Worm (Caenorhabditis elegans) whole organism, young adult: ENCODE measurements around the gene R04B5.5.

Experiments used
- B0019.2 ChIP-seq: fragments of 200-800 bp; sonication (Bioruptor generic); conservative IDR thresholded peaks from 2 replicates; pipeline ENCODE4 v1.3.6; 2022; ENCODE audit warnings: missing genetic modification reagents, missing genetic modification characterization, missing compliant biosample characterization
- B0261.1 ChIP-seq: sonication (generic microtip); optimal IDR thresholded peaks from 2 replicates; lab custom pipeline; 2016; ENCODE audit warnings: mild to moderate bottlenecking, missing genetic modification characterization, moderate library complexity, missing compliant biosample characterization
- C06A6.2 ChIP-seq: fragments of 200-800 bp; sonication (Bioruptor generic); conservative IDR thresholded peaks from 2 replicates; pipeline ENCODE4 v1.3.6; 2022; ENCODE audit warnings: missing genetic modification characterization, missing compliant biosample characterization
- F37B4.10 ChIP-seq: fragments of 200-800 bp; sonication (Bioruptor generic); IDR thresholded peaks from 2 replicates; pipeline ENCODE4 v1.3.6; 2022; ENCODE audit warnings: missing genetic modification characterization, missing compliant biosample characterization
- F49E8.2 ChIP-seq: sonication (generic microtip); optimal IDR thresholded peaks from 3 replicates; lab custom pipeline; 2017; ENCODE audit warnings: missing genetic modification characterization, mild to moderate bottlenecking, missing compliant biosample characterization, antibody characterized with exemption, moderate library complexity; ENCODE audit not compliant: insufficient read depth
- F52B5.7 ChIP-seq: sonication (generic microtip); optimal IDR thresholded peaks from 2 replicates; lab custom pipeline; 2016; ENCODE audit warnings: mild to moderate bottlenecking, missing genetic modification characterization, missing compliant biosample characterization
- Y53F4B.3 ChIP-seq: fragments of 200-800 bp; sonication (Bioruptor generic); IDR thresholded peaks from 2 replicates; pipeline ENCODE4 v1.3.6; 2022; ENCODE audit warnings: missing genetic modification reagents, missing genetic modification characterization, missing compliant biosample characterization
- Y53G8AR.9 ChIP-seq: fragments of 200-800 bp; sonication (Bioruptor generic); conservative IDR thresholded peaks from 2 replicates; pipeline ENCODE4 v1.3.6; 2022; ENCODE audit warnings: missing genetic modification reagents, missing genetic modification characterization, missing compliant biosample characterization
- Y56A3A.18 ChIP-seq: fragments of 200-800 bp; sonication (Bioruptor generic); IDR thresholded peaks from 2 replicates; pipeline ENCODE4 v1.3.6; 2022; ENCODE audit warnings: missing genetic modification reagents, missing genetic modification characterization, missing compliant biosample characterization
- Y79H2A.3 ChIP-seq: fragments of 200-800 bp; sonication (Bioruptor generic); conservative IDR thresholded peaks from 2 replicates; pipeline ENCODE4 v1.3.6; 2022; ENCODE audit warnings: missing genetic modification reagents, missing genetic modification characterization, missing compliant biosample characterization
- atf-7 ChIP-seq: sonication (generic microtip); optimal IDR thresholded peaks from 2 replicates; lab custom pipeline; 2017; ENCODE audit warnings: mild to moderate bottlenecking, missing genetic modification characterization, missing compliant biosample characterization
- athp-1 ChIP-seq: sonication (generic microtip); optimal IDR thresholded peaks from 2 replicates; lab custom pipeline; 2017; ENCODE audit warnings: mild to moderate bottlenecking, missing genetic modification characterization, missing compliant biosample characterization
- attf-5 ChIP-seq: fragments of 200-800 bp; sonication (Bioruptor generic); optimal IDR thresholded peaks from 2 replicates; lab custom pipeline; 2018; ENCODE audit warnings: mild to moderate bottlenecking, missing genetic modification characterization, missing compliant biosample characterization
- ceh-100 ChIP-seq: fragments of 200-800 bp; sonication (Bioruptor generic); IDR thresholded peaks from 2 replicates; pipeline ENCODE4 v1.3.6; 2022; ENCODE audit warnings: missing genetic modification reagents, missing genetic modification characterization, missing compliant biosample characterization
- ceh-27 ChIP-seq: fragments of 200-800 bp; sonication (Bioruptor generic); optimal IDR thresholded peaks from 2 replicates; lab custom pipeline; 2018; ENCODE audit warnings: mild to moderate bottlenecking, missing genetic modification characterization, moderate library complexity, missing compliant biosample characterization
- ceh-58 ChIP-seq: fragments of 200-800 bp; sonication (Bioruptor generic); IDR thresholded peaks from 2 replicates; pipeline ENCODE4 v1.3.6; 2022; ENCODE audit warnings: missing genetic modification characterization, missing compliant biosample characterization
- ceh-79 ChIP-seq: sonication (generic microtip); optimal IDR thresholded peaks from 2 replicates; lab custom pipeline; 2017; ENCODE audit warnings: mild to moderate bottlenecking, missing genetic modification characterization, missing compliant biosample characterization
- dox-1 ChIP-seq: fragments of 200-800 bp; sonication (Bioruptor generic); IDR thresholded peaks from 2 replicates; pipeline ENCODE4 v1.3.6; 2022; ENCODE audit warnings: missing genetic modification reagents, missing genetic modification characterization, missing compliant biosample characterization
- dpff-1 ChIP-seq: sonication (generic microtip); optimal IDR thresholded peaks from 2 replicates; lab custom pipeline; 2017; ENCODE audit warnings: mild to moderate bottlenecking, missing genetic modification characterization, missing compliant biosample characterization
- ets-4 ChIP-seq: fragments of 200-800 bp; sonication (Bioruptor generic); optimal IDR thresholded peaks from 2 replicates; lab custom pipeline; 2018; ENCODE audit warnings: mild to moderate bottlenecking, missing genetic modification characterization, missing compliant biosample characterization
- gei-17 ChIP-seq: fragments of 200-800 bp; sonication (Bioruptor generic); optimal IDR thresholded peaks from 2 replicates; lab custom pipeline; 2018; ENCODE audit warnings: mild to moderate bottlenecking, missing genetic modification characterization, missing compliant biosample characterization
- hlh-26 ChIP-seq: fragments of 200-800 bp; sonication (Bioruptor generic); conservative IDR thresholded peaks from 2 replicates; pipeline ENCODE4 v1.3.6; 2022; ENCODE audit warnings: missing genetic modification reagents, missing genetic modification characterization, missing compliant biosample characterization
- hrde-1 ChIP-seq: sonication (generic microtip); optimal IDR thresholded peaks from 2 replicates; lab custom pipeline; 2016; ENCODE audit warnings: missing genetic modification characterization, mild to moderate bottlenecking, missing compliant biosample characterization, moderate library complexity, missing genotype, missing genetic modification reagents, borderline replicate concordance
- lin-26 ChIP-seq: fragments of 200-800 bp; sonication (Bioruptor generic); IDR thresholded peaks from 2 replicates; pipeline ENCODE4 v1.3.6; 2022; ENCODE audit warnings: missing genetic modification reagents, missing genetic modification characterization, missing compliant biosample characterization
- lin-35 ChIP-seq, 3 experiments: fragments of 150-350 bp in 2 of 3; sonication (generic microtip) in 1 of 3; optimal IDR thresholded peaks; 2 replicates each; lab custom pipeline; 2014 to 2018; ENCODE audit warnings: missing biosample characterization in 3 of 3, missing genetic modification characterization in 3 of 3, missing genetic modification reagents in 3 of 3
- lin-40 ChIP-seq: sonication (generic microtip); optimal IDR thresholded peaks from 2 replicates; lab custom pipeline; 2016; ENCODE audit warnings: missing genetic modification characterization, mild to moderate bottlenecking, missing compliant biosample characterization, missing genotype, missing genetic modification reagents
- lin-54 ChIP-seq: fragments of 200-800 bp; sonication (Bioruptor generic); optimal IDR thresholded peaks from 2 replicates; lab custom pipeline; 2018; ENCODE audit warnings: mild to moderate bottlenecking, missing genetic modification characterization, missing compliant biosample characterization
- lir-1 ChIP-seq: fragments of 200-800 bp; sonication (Bioruptor generic); conservative IDR thresholded peaks from 2 replicates; pipeline ENCODE4 v1.3.6; 2022; ENCODE audit warnings: missing genetic modification reagents, missing genetic modification characterization, missing compliant biosample characterization
- lsl-1 ChIP-seq: fragments of 200-800 bp; sonication (Bioruptor generic); optimal IDR thresholded peaks from 2 replicates; lab custom pipeline; 2018; ENCODE audit warnings: mild to moderate bottlenecking, missing genetic modification characterization, moderate library complexity, missing compliant biosample characterization
- madf-3 ChIP-seq: fragments of 200-800 bp; sonication (Bioruptor generic); IDR thresholded peaks from 2 replicates; pipeline ENCODE4 v1.3.6; 2022; ENCODE audit warnings: missing genetic modification reagents, missing genetic modification characterization, missing compliant biosample characterization
- madf-6 ChIP-seq: fragments of 200-800 bp; sonication (Bioruptor generic); IDR thresholded peaks from 2 replicates; pipeline ENCODE4 v1.3.6; 2022; ENCODE audit warnings: missing genetic modification reagents, missing genetic modification characterization, missing compliant biosample characterization
- nfya-1 ChIP-seq: sonication (generic microtip); optimal IDR thresholded peaks from 2 replicates; lab custom pipeline; 2017; ENCODE audit warnings: antibody characterized with exemption, missing compliant biosample characterization, missing genetic modification characterization, borderline replicate concordance; ENCODE audit not compliant: insufficient read depth
- nhr-27 ChIP-seq: fragments of 200-800 bp; sonication (Bioruptor generic); optimal IDR thresholded peaks from 2 replicates; lab custom pipeline; 2018; ENCODE audit warnings: mild to moderate bottlenecking, missing genetic modification characterization, moderate library complexity, missing compliant biosample characterization
- nhr-80 ChIP-seq: sonication (generic microtip); optimal IDR thresholded peaks from 2 replicates; lab custom pipeline; 2016; ENCODE audit warnings: missing genetic modification characterization, missing compliant biosample characterization
- rcor-1 ChIP-seq: fragments of 200-800 bp; sonication (Bioruptor generic); IDR thresholded peaks from 2 replicates; pipeline ENCODE4 v1.3.6; 2022; ENCODE audit warnings: missing genetic modification reagents, missing genetic modification characterization, missing compliant biosample characterization
- rec-8 ChIP-seq, 2 experiments: sonication (generic microtip); optimal IDR thresholded peaks; 2 replicates each; lab custom pipeline; 2016; ENCODE audit warnings: mild to moderate bottlenecking in 2 of 2, missing genetic modification characterization in 2 of 2, missing genetic modification reagents in 2 of 2, missing genotype in 2 of 2, missing biosample characterization in 1 of 2, missing compliant biosample characterization in 1 of 2, moderate library complexity in 1 of 2
- rpc-1 ChIP-seq, 2 experiments: fragments of 150-350 bp in 1 of 2; sonication (generic microtip) in 1 of 2; optimal IDR thresholded peaks; 2 replicates each; lab custom pipeline; 2014 to 2018; ENCODE audit warnings: missing biosample characterization in 1 of 2, missing genetic modification characterization in 1 of 2, missing genetic modification reagents in 1 of 2, missing genotype in 1 of 2
- sdz-38 ChIP-seq: sonication (generic microtip); optimal IDR thresholded peaks from 2 replicates; lab custom pipeline; 2016; ENCODE audit warnings: missing genotype, missing genetic modification characterization, missing compliant biosample characterization
- sea-2 ChIP-seq: fragments of 200-800 bp; sonication (Bioruptor generic); IDR thresholded peaks from 2 replicates; pipeline ENCODE4 v1.3.6; 2022; ENCODE audit warnings: missing genetic modification characterization, missing compliant biosample characterization
- tlf-1 ChIP-seq: fragments of 200-800 bp; sonication (Bioruptor generic); optimal IDR thresholded peaks from 2 replicates; lab custom pipeline; 2018; ENCODE audit warnings: mild to moderate bottlenecking, missing genetic modification characterization, missing compliant biosample characterization
- unc-130 ChIP-seq: sonication (generic microtip); optimal IDR thresholded peaks from 2 replicates; lab custom pipeline; 2016; ENCODE audit warnings: missing genetic modification reagents, missing genetic modification characterization, missing compliant biosample characterization
- xnd-1 ChIP-seq: sonication (generic microtip); optimal IDR thresholded peaks from 2 replicates; lab custom pipeline; 2016; ENCODE audit warnings: missing genotype, missing genetic modification reagents, missing genetic modification characterization, missing compliant biosample characterization
- ztf-18 ChIP-seq: sonication (generic microtip); optimal IDR thresholded peaks from 2 replicates; lab custom pipeline; 2016; ENCODE audit warnings: missing genotype, mild to moderate bottlenecking, missing genetic modification characterization, missing compliant biosample characterization
- ztf-25 ChIP-seq: fragments of 200-800 bp; sonication (Bioruptor generic); IDR thresholded peaks from 2 replicates; pipeline ENCODE4 v1.3.6; 2022; ENCODE audit warnings: missing genetic modification reagents, missing genetic modification characterization, missing compliant biosample characterization

The R04B5.5 gene

DNA sequence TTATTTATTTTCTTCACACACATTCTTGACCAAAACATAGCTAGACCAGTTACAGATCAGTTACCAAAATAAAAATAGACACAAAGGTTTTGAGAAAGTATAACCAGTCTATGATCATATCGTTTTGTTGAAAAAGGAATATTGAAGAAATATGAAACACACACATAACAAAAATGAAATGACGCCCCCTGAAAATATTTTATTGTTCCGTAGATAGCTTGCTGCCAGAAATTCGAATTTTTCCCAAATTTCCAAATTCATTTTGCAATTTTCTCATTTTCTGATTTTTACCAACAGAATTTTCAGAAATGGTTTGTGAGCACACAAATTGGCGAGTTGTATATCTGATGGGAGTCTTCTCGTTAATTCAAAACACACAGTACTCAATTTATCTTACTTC, 11.8 kb upstream of the R04B5.5 start, which contains the start of gene F57A8.7:
F57A8.7 (plus strand) TSS at position 301 of the 400 bp plus-strand sequence.
- TF ChIP-seq hrde-1 (tag; lab: Kevin White, UChicago), result no peak
- TF ChIP-seq ets-4 (GFP tag; lab: Kevin White, UChicago), result no peak
- TF ChIP-seq tlf-1 (GFP tag; lab: Kevin White, UChicago), result no peak
- TF ChIP-seq athp-1 (tag; lab: Kevin White, UChicago), result no peak
- no peak for TF ChIP-seq lsl-1
- TF ChIP-seq B0261.1 (tag; lab: Kevin White, UChicago), result no peak
- no peak for TF ChIP-seq gei-17
- no peak for TF ChIP-seq rpc-1 (optimal IDR thresholded peaks at IDR 0.05; lab: Kevin White, UChicago)
- TF ChIP-seq rpc-1 (tag; optimal IDR thresholded peaks at IDR 0.05; lab: Kevin White, UChicago), result no peak
- TF ChIP-seq rcor-1 (GFP tag; lab: Robert Waterston, UW), result no peak
- TF ChIP-seq F49E8.2, result no peak
- TF ChIP-seq xnd-1 (tag; lab: Kevin White, UChicago), result no peak
- TF ChIP-seq lin-54 (GFP tag; lab: Kevin White, UChicago), result no peak
- TF ChIP-seq hlh-26 (GFP tag; lab: Robert Waterston, UW), result no peak
- no peak for TF ChIP-seq Y79H2A.3
- TF ChIP-seq dpff-1, result no peak
- no peak for TF ChIP-seq ceh-27 (GFP tag; lab: Kevin White, UChicago)
- no peak for TF ChIP-seq lir-1 (GFP tag; lab: Robert Waterston, UW)
- no peak for TF ChIP-seq madf-3
- no peak for TF ChIP-seq ceh-79 (tag; lab: Kevin White, UChicago)

DNA sequence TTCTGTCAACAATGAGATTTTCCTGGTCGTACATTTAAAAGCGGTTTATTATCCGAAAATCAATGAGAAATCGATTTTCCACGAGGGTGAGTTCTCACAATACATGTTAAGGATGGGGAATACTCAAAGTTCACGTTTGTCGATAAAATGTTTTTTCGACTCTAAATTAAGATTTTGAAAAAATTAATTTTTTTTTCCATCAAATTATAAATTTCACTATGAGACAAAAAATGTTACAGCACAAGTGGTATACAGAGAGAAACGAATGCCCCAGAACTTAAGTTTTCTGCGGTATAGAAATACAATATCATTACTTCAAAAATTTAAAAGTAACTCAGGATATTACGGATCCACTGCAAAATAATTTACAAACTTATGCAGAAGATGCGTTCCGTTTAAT, 9.0 kb upstream of the R04B5.5 start, which contains the start of gene R04B5.1:
R04B5.1 (minus strand) TSS at position 101 of the 400 bp plus-strand sequence.
- TF ChIP-seq lin-40 (tag; lab: Kevin White, UChicago), result no peak
- TF ChIP-seq ceh-58 (GFP tag; lab: Robert Waterston, UW), result no peak
- no peak for TF ChIP-seq F49E8.2
- TF ChIP-seq attf-5 (GFP tag; lab: Kevin White, UChicago), result no peak
- TF ChIP-seq unc-130 (GFP tag; lab: Kevin White, UChicago), result no peak
- no peak for TF ChIP-seq lin-35 (GFP tag; optimal IDR thresholded peaks at IDR 0.05; lab: Kevin White, UChicago)
- TF ChIP-seq F52B5.7, result no peak

DNA sequence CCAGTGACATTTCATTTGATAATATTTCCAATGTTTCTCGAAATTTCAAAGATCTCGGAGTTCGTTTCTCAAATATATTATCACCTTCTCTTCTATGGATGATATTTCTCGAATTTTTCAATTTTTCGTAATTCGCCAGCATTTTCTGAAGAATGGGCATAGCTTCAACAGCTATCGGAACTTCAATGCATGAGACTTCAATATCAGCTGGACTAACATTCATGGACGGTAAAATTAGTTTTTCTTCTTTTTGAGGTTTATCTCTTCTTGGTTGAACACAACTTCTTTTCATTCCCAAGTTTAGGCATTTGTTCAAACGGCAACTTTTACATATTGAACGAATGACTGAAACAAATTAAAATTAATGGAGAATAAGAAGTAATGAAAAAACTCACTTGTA, 6.4 kb upstream of the R04B5.5 start:
- TF ChIP-seq Y53F4B.3 (no peak), C06A6.2 (GFP tag; lab: Robert Waterston, UW) (no peak), Y53G8AR.9 (no peak), Y56A3A.18 (GFP tag; lab: Robert Waterston, UW) (no peak), nhr-80 (tag; lab: Kevin White, UChicago) (no peak), madf-6 (GFP tag; lab: Robert Waterston, UW) (no peak), rec-8 (tag; optimal IDR thresholded peaks at IDR 0.05; lab: Kevin White, UChicago) (no peak), ztf-18 (no peak), ets-4 (GFP tag; lab: Kevin White, UChicago) (no peak), atf-7 (no peak)

DNA sequence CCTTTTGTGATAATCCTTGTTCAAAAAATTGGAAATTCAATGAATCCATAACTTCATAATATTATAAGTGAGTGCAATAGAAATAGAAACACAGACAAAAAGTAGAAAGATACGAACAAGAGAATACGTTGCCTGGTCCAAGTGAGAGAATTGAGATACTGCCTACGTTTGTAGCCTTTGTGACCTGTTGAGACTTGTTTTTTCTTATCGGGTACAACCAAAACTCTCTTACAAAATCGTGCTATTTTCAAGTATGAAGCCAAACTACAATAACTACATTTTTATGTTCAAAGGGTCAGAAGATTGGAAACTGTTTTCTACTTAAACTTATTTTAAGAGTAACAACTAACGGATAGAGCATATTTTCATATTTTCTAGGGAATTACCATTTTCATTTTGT, 5.6 kb upstream of the R04B5.5 start, which contains the start of gene nhr-205:
nhr-205 (minus strand) TSS at position 141 of the 400 bp plus-strand sequence.
- TF ChIP-seq madf-6 (GFP tag; lab: Robert Waterston, UW) (no peak), lin-26 (GFP tag; lab: Robert Waterston, UW) (no peak), nfya-1 (tag; lab: Kevin White, UChicago) (no peak), hlh-26 (GFP tag; lab: Robert Waterston, UW) (no peak), sdz-38 (tag; lab: Kevin White, UChicago) (no peak), ceh-100 (GFP tag; lab: Robert Waterston, UW) (no peak), rcor-1 (GFP tag; lab: Robert Waterston, UW) (no peak), nhr-27 (no peak), B0019.2 (GFP tag; lab: Robert Waterston, UW) (no peak), gei-17 (no peak), dpff-1 (no peak), unc-130 (GFP tag; lab: Kevin White, UChicago) (no peak), dox-1 (GFP tag; lab: Robert Waterston, UW) (no peak), sea-2 (GFP tag; lab: Robert Waterston, UW) (no peak), ztf-25 (GFP tag; lab: Robert Waterston, UW) (no peak), F37B4.10 (no peak), madf-3 (no peak), lin-54 (GFP tag; lab: Kevin White, UChicago) (no peak)
